Worm (Caenorhabditis elegans) whole organism, young adult: ENCODE measurements around the gene T22B2.1.
A peak's percentile ranks its signal among the peaks of the same experiment; 100 is the strongest.

Experiments used
- B0019.2 ChIP-seq: fragments of 200-800 bp; sonication (Bioruptor generic); conservative IDR thresholded peaks from 2 replicates; pipeline ENCODE4 v1.3.6; 2022; ENCODE audit warnings: missing genetic modification reagents, missing genetic modification characterization, missing compliant biosample characterization
- B0035.1 ChIP-seq: sonication (generic microtip); optimal IDR thresholded peaks from 2 replicates; lab custom pipeline; 2016; ENCODE audit warnings: missing genetic modification characterization, mild to moderate bottlenecking, missing compliant biosample characterization, missing genotype, missing genetic modification reagents
- B0336.3 ChIP-seq: fragments of 200-800 bp; sonication (Bioruptor generic); IDR thresholded peaks from 2 replicates; pipeline ENCODE4 v1.3.6; 2022; ENCODE audit warnings: missing genetic modification characterization, missing compliant biosample characterization
- F10E7.11 ChIP-seq: sonication (generic microtip); optimal IDR thresholded peaks from 2 replicates; lab custom pipeline; 2017; ENCODE audit warnings: mild to moderate bottlenecking, missing genetic modification characterization, moderate library complexity, missing compliant biosample characterization
- F23B12.7 ChIP-seq: sonication (generic microtip); optimal IDR thresholded peaks from 2 replicates; lab custom pipeline; 2017; ENCODE audit warnings: missing genetic modification characterization, mild to moderate bottlenecking, missing compliant biosample characterization, antibody characterized with exemption, moderate library complexity; ENCODE audit not compliant: insufficient read depth
- F33H1.4 ChIP-seq: fragments of 200-800 bp; sonication (Bioruptor generic); IDR thresholded peaks from 2 replicates; pipeline ENCODE4 v1.3.6; 2022; ENCODE audit warnings: missing genetic modification reagents, missing genetic modification characterization, missing compliant biosample characterization
- F55B11.4 ChIP-seq: sonication (generic microtip); optimal IDR thresholded peaks from 2 replicates; lab custom pipeline; 2016; ENCODE audit warnings: missing compliant biosample characterization, missing genetic modification characterization, borderline replicate concordance; ENCODE audit not compliant: insufficient read depth
- F57A8.1 ChIP-seq: fragments of 200-800 bp; sonication (Bioruptor generic); optimal IDR thresholded peaks from 2 replicates; lab custom pipeline; 2018; ENCODE audit warnings: mild to moderate bottlenecking, missing genetic modification characterization, moderate library complexity, missing compliant biosample characterization
- F57C9.4 ChIP-seq: sonication (generic microtip); optimal IDR thresholded peaks from 2 replicates; lab custom pipeline; 2017; ENCODE audit warnings: mild to moderate bottlenecking, missing genetic modification characterization, missing compliant biosample characterization
- K11D2.4 ChIP-seq: fragments of 200-800 bp; sonication (Bioruptor generic); IDR thresholded peaks from 2 replicates; pipeline ENCODE4 v1.3.6; 2022; ENCODE audit warnings: missing genetic modification reagents, missing genetic modification characterization, missing compliant biosample characterization
- T26A5.8 ChIP-seq: sonication (generic microtip); optimal IDR thresholded peaks from 2 replicates; lab custom pipeline; 2016; ENCODE audit warnings: missing genetic modification characterization, missing compliant biosample characterization
- Y53F4B.3 ChIP-seq: fragments of 200-800 bp; sonication (Bioruptor generic); IDR thresholded peaks from 2 replicates; pipeline ENCODE4 v1.3.6; 2022; ENCODE audit warnings: missing genetic modification reagents, missing genetic modification characterization, missing compliant biosample characterization
- Y56A3A.18 ChIP-seq: fragments of 200-800 bp; sonication (Bioruptor generic); IDR thresholded peaks from 2 replicates; pipeline ENCODE4 v1.3.6; 2022; ENCODE audit warnings: missing genetic modification reagents, missing genetic modification characterization, missing compliant biosample characterization
- aptf-2 ChIP-seq: fragments of 200-800 bp; sonication (Bioruptor generic); conservative IDR thresholded peaks from 2 replicates; pipeline ENCODE4 v1.3.6; 2022; ENCODE audit warnings: missing genetic modification reagents, missing genetic modification characterization, missing compliant biosample characterization
- aptf-3 ChIP-seq: fragments of 200-800 bp; sonication (Bioruptor generic); IDR thresholded peaks from 2 replicates; pipeline ENCODE4 v1.3.6; 2022; ENCODE audit warnings: missing genetic modification characterization, missing compliant biosample characterization
- bed-2 ChIP-seq: fragments of 200-800 bp; sonication (Bioruptor generic); IDR thresholded peaks from 2 replicates; pipeline ENCODE4 v1.3.6; 2022; ENCODE audit warnings: missing genetic modification reagents, missing genetic modification characterization, missing compliant biosample characterization
- ceh-91 ChIP-seq: fragments of 200-800 bp; sonication (Bioruptor generic); IDR thresholded peaks from 2 replicates; pipeline ENCODE4 v1.3.6; 2022; ENCODE audit warnings: missing genetic modification reagents, missing genetic modification characterization, missing compliant biosample characterization
- dpff-1 ChIP-seq: sonication (generic microtip); optimal IDR thresholded peaks from 2 replicates; lab custom pipeline; 2017; ENCODE audit warnings: mild to moderate bottlenecking, missing genetic modification characterization, missing compliant biosample characterization
- egl-44 ChIP-seq: fragments of 200-800 bp; sonication (Bioruptor generic); IDR thresholded peaks from 2 replicates; pipeline ENCODE4 v1.3.6; 2022; ENCODE audit warnings: missing genetic modification reagents, missing genetic modification characterization, missing compliant biosample characterization
- ekl-4 ChIP-seq: fragments of 200-800 bp; sonication (Bioruptor generic); IDR thresholded peaks from 2 replicates; pipeline ENCODE4 v1.3.6; 2022; ENCODE audit warnings: missing genetic modification reagents, missing genetic modification characterization, missing compliant biosample characterization
- him-1 ChIP-seq: sonication (generic microtip); optimal IDR thresholded peaks from 2 replicates; lab custom pipeline; 2016; ENCODE audit warnings: missing genotype, missing genetic modification reagents, missing genetic modification characterization, missing compliant biosample characterization
- hlh-12 ChIP-seq: sonication (generic microtip); optimal IDR thresholded peaks from 2 replicates; lab custom pipeline; 2016; ENCODE audit warnings: missing genetic modification characterization, missing compliant biosample characterization
- hmg-1.2 ChIP-seq: fragments of 200-800 bp; sonication (Bioruptor generic); IDR thresholded peaks from 2 replicates; pipeline ENCODE4 v1.3.6; 2022; ENCODE audit warnings: missing genetic modification reagents, missing genetic modification characterization, missing compliant biosample characterization
- hmg-20 ChIP-seq: fragments of 200-800 bp; sonication (Bioruptor generic); IDR thresholded peaks from 2 replicates; pipeline ENCODE4 v1.3.6; 2022; ENCODE audit warnings: missing genetic modification reagents, missing genetic modification characterization, missing compliant biosample characterization
- hsf-1 ChIP-seq: fragments of 200-800 bp; sonication (Bioruptor generic); IDR thresholded peaks from 2 replicates; pipeline ENCODE4 v1.3.6; 2022; ENCODE audit warnings: missing genetic modification reagents, missing genetic modification characterization, missing compliant biosample characterization
- let-607 ChIP-seq, 2 experiments: fragments of 200-800 bp in 1 of 2; sonication (Bioruptor generic) in 1 of 2; sonication (generic microtip) in 1 of 2; optimal IDR thresholded peaks; 2 replicates each; lab custom pipeline; 2016 to 2018; ENCODE audit warnings: mild to moderate bottlenecking in 2 of 2, missing compliant biosample characterization in 2 of 2, missing genetic modification characterization in 2 of 2, moderate library complexity in 2 of 2, missing genotype in 1 of 2
- lin-26 ChIP-seq: fragments of 200-800 bp; sonication (Bioruptor generic); IDR thresholded peaks from 2 replicates; pipeline ENCODE4 v1.3.6; 2022; ENCODE audit warnings: missing genetic modification reagents, missing genetic modification characterization, missing compliant biosample characterization
- lin-40 ChIP-seq: sonication (generic microtip); optimal IDR thresholded peaks from 2 replicates; lab custom pipeline; 2016; ENCODE audit warnings: missing genetic modification characterization, mild to moderate bottlenecking, missing compliant biosample characterization, missing genotype, missing genetic modification reagents
- lsl-1 ChIP-seq: fragments of 200-800 bp; sonication (Bioruptor generic); optimal IDR thresholded peaks from 2 replicates; lab custom pipeline; 2018; ENCODE audit warnings: mild to moderate bottlenecking, missing genetic modification characterization, moderate library complexity, missing compliant biosample characterization
- madf-3 ChIP-seq: fragments of 200-800 bp; sonication (Bioruptor generic); IDR thresholded peaks from 2 replicates; pipeline ENCODE4 v1.3.6; 2022; ENCODE audit warnings: missing genetic modification reagents, missing genetic modification characterization, missing compliant biosample characterization
- mcd-1 ChIP-seq: fragments of 200-800 bp; sonication (Bioruptor generic); IDR thresholded peaks from 2 replicates; pipeline ENCODE4 v1.3.6; 2022; ENCODE audit warnings: missing genetic modification reagents, missing genetic modification characterization, missing compliant biosample characterization
- mel-28 ChIP-seq: sonication (generic microtip); optimal IDR thresholded peaks from 2 replicates; lab custom pipeline; 2016; ENCODE audit warnings: borderline replicate concordance, mild to moderate bottlenecking, missing genetic modification characterization, missing compliant biosample characterization
- nfyb-1 ChIP-seq: fragments of 200-800 bp; sonication (Bioruptor generic); IDR thresholded peaks from 2 replicates; pipeline ENCODE4 v1.3.6; 2022; ENCODE audit warnings: missing genetic modification reagents, missing genetic modification characterization, missing compliant biosample characterization
- nhr-120 ChIP-seq: fragments of 200-800 bp; sonication (Bioruptor generic); IDR thresholded peaks from 2 replicates; pipeline ENCODE4 v1.3.6; 2022; ENCODE audit warnings: missing genetic modification characterization, missing compliant biosample characterization
- nhr-179 ChIP-seq: sonication (generic microtip); optimal IDR thresholded peaks from 2 replicates; lab custom pipeline; 2016; ENCODE audit warnings: mild to moderate bottlenecking, missing genetic modification characterization, missing compliant biosample characterization
- pbrm-1 ChIP-seq: fragments of 200-800 bp; sonication (Bioruptor generic); IDR thresholded peaks from 2 replicates; pipeline ENCODE4 v1.3.6; 2022; ENCODE audit warnings: missing genetic modification reagents, missing genetic modification characterization, missing compliant biosample characterization
- rec-8 ChIP-seq, 2 experiments: sonication (generic microtip); optimal IDR thresholded peaks; 2 replicates each; lab custom pipeline; 2016; ENCODE audit warnings: mild to moderate bottlenecking in 2 of 2, missing genetic modification characterization in 2 of 2, missing genetic modification reagents in 2 of 2, missing genotype in 2 of 2, missing biosample characterization in 1 of 2, missing compliant biosample characterization in 1 of 2, moderate library complexity in 1 of 2
- repo-1 ChIP-seq: sonication (generic microtip); optimal IDR thresholded peaks from 2 replicates; lab custom pipeline; 2017; ENCODE audit warnings: mild to moderate bottlenecking, missing genetic modification characterization, missing compliant biosample characterization
- rpc-1 ChIP-seq, 2 experiments: fragments of 150-350 bp in 1 of 2; sonication (generic microtip) in 1 of 2; optimal IDR thresholded peaks; 2 replicates each; lab custom pipeline; 2014 to 2018; ENCODE audit warnings: missing biosample characterization in 1 of 2, missing genetic modification characterization in 1 of 2, missing genetic modification reagents in 1 of 2, missing genotype in 1 of 2
- snpc-4 ChIP-seq, 5 experiments: fragments of 150-350 bp in 1 of 5; sonication (generic microtip) in 4 of 5; optimal IDR thresholded peaks; 2 replicates each; lab custom pipeline; 2014 to 2018; ENCODE audit warnings: missing genetic modification characterization in 5 of 5, missing biosample characterization in 3 of 5, antibody characterized with exemption in 2 of 5, mild to moderate bottlenecking in 2 of 5, missing compliant biosample characterization in 2 of 5, missing genotype in 2 of 5, moderate library complexity in 2 of 5, missing genetic modification reagents in 1 of 5
- sptf-2 ChIP-seq: fragments of 200-800 bp; sonication (Bioruptor generic); optimal IDR thresholded peaks from 2 replicates; lab custom pipeline; 2018; ENCODE audit warnings: mild to moderate bottlenecking, missing genetic modification characterization, missing compliant biosample characterization
- unc-62 ChIP-seq: fragments of 150-350 bp; optimal IDR thresholded peaks from 2 replicates; lab custom pipeline; 2014; ENCODE audit warnings: missing biosample characterization, missing genetic modification reagents, missing genetic modification characterization
- xnd-1 ChIP-seq: sonication (generic microtip); optimal IDR thresholded peaks from 2 replicates; lab custom pipeline; 2016; ENCODE audit warnings: missing genotype, missing genetic modification reagents, missing genetic modification characterization, missing compliant biosample characterization
- ztf-22 ChIP-seq: fragments of 200-800 bp; sonication (Bioruptor generic); optimal IDR thresholded peaks from 2 replicates; lab custom pipeline; 2018; ENCODE audit warnings: mild to moderate bottlenecking, missing genetic modification characterization, moderate library complexity, missing compliant biosample characterization
- ztf-26 ChIP-seq: sonication (generic microtip); optimal IDR thresholded peaks from 2 replicates; lab custom pipeline; 2017; ENCODE audit warnings: missing genetic modification characterization, missing compliant biosample characterization
- ztf-3 ChIP-seq: fragments of 200-800 bp; sonication (Bioruptor generic); optimal IDR thresholded peaks from 2 replicates; lab custom pipeline; 2018; ENCODE audit warnings: mild to moderate bottlenecking, missing genetic modification characterization, missing compliant biosample characterization

Gene T22B2.1

DNA sequence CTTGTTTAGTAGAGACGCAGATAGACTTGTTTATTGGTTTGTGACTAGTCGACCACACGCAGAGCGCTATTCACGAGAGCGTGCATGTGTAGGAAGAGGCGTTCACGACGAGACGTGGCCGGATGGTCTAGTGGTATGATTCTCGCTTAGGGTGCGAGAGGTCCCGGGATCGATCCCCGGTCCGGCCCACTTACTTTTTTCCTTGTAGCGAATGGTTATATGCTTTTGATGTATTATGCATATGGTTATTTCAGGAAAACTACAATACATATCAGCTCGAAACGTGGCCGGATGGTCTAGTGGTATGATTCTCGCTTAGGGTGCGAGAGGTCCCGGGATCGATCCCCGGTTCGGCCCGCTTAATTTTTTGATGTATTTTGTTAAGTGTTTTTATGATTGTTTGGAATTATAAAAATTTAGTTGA lies 44.1 kb downstream of the T22B2.1 start (continued):
- TF ChIP-seq repo-1 (tag; lab: Kevin White, UChicago) (no peak), dpff-1 (tag; lab: Kevin White, UChicago) (no peak), bed-2 (0 out of 2 replicates have a peak, but pooled peaks have one; percentile 60), lin-26 (GFP tag; lab: Robert Waterston, UW) (peak; percentile 88), let-607 (tag; optimal IDR thresholded peaks at IDR 0.05; lab: Kevin White, UChicago) (peak; percentile 37 to 46), ztf-26 (tag; lab: Kevin White, UChicago) (peak; percentile 68), lin-40 (tag; lab: Kevin White, UChicago) (peak; percentile 86), hlh-12 (tag; lab: Kevin White, UChicago) (peak; percentile 51), rec-8 (tag; optimal IDR thresholded peaks at IDR 0.05; lab: Kevin White, UChicago) (peak; percentile 12 to 78), F55B11.4 (tag; lab: Kevin White, UChicago) (no peak), unc-62 (GFP tag; lab: Kevin White, UChicago) (no peak), Y53F4B.3 (GFP tag; lab: Robert Waterston, UW) (peak; percentile 85; the same call in 1 of the 2 replicates), B0035.1 (tag; lab: Kevin White, UChicago) (peak; percentile 61), hsf-1 (GFP tag; lab: Robert Waterston, UW) (peak; percentile 52; the same call in 1 of the 2 replicates), F33H1.4 (GFP tag; lab: Robert Waterston, UW) (0 out of 2 replicates have a peak, but pooled peaks have one; percentile 6), nhr-120 (peak; percentile 68; the same call in 1 of the 2 replicates), Y56A3A.18 (GFP tag; lab: Robert Waterston, UW) (peak; percentile 88), mel-28 (tag; lab: Kevin White, UChicago) (peak; percentile 63), mcd-1 (GFP tag; lab: Robert Waterston, UW) (peak; percentile 66), T26A5.8 (tag; lab: Kevin White, UChicago) (peak; percentile 8), B0019.2 (GFP tag; lab: Robert Waterston, UW) (peak; percentile 54; the same call in 1 of the 2 replicates), pbrm-1 (peak; percentile 95), ceh-91 (GFP tag; lab: Robert Waterston, UW) (peak; percentile 55), aptf-2 (GFP tag; lab: Robert Waterston, UW) (peak; percentile 70; the same call in 1 of the 2 replicates), nhr-179 (tag; lab: Kevin White, UChicago) (no peak), F23B12.7 (peak; percentile 20), sptf-2 (GFP tag; lab: Kevin White, UChicago) (no peak), rpc-1 (optimal IDR thresholded peaks at IDR 0.05; lab: Kevin White, UChicago) (peak; percentile 79), rpc-1 (tag; optimal IDR thresholded peaks at IDR 0.05; lab: Kevin White, UChicago) (peak; percentile 79), F10E7.11 (tag; lab: Kevin White, UChicago) (no peak), F57C9.4 (tag; lab: Kevin White, UChicago) (peak; percentile 63), nfyb-1 (peak; percentile 89), ztf-22 (GFP tag; lab: Kevin White, UChicago) (no peak), hmg-1.2 (GFP tag; lab: Robert Waterston, UW) (peak; percentile 86), K11D2.4 (GFP tag; lab: Robert Waterston, UW) (peak; percentile 75), ztf-3 (GFP tag; lab: Kevin White, UChicago) (no peak), madf-3 (GFP tag; lab: Robert Waterston, UW) (0 out of 2 replicates have a peak, but pooled peaks have one; percentile 68), egl-44 (GFP tag; lab: Robert Waterston, UW) (peak; percentile 72; the same call in 1 of the 2 replicates), lsl-1 (peak; percentile 36), hmg-20 (GFP tag; lab: Robert Waterston, UW) (0 out of 2 replicates have a peak, but pooled peaks have one; percentile 5), F57A8.1 (GFP tag; lab: Kevin White, UChicago) (peak; percentile 67), ekl-4 (GFP tag; lab: Robert Waterston, UW) (peak; percentile 87), B0336.3 (GFP tag; lab: Robert Waterston, UW) (peak; percentile 70), snpc-4 (GFP tag; optimal IDR thresholded peaks at IDR 0.05; lab: Kevin White, UChicago) (peak; percentile 61), snpc-4 (tag; optimal IDR thresholded peaks at IDR 0.05; lab: Kevin White, UChicago) (peak; percentile 6 to 76 (median 54)), him-1 (tag; lab: Kevin White, UChicago) (peak; percentile 95), xnd-1 (tag; lab: Kevin White, UChicago) (no peak), aptf-3 (GFP tag; lab: Robert Waterston, UW) (peak; percentile 53; the same call in 1 of the 2 replicates)
